Worm (Caenorhabditis elegans): ENCODE data around the gene C39B10.7.

Gene C39B10.7

DNA sequence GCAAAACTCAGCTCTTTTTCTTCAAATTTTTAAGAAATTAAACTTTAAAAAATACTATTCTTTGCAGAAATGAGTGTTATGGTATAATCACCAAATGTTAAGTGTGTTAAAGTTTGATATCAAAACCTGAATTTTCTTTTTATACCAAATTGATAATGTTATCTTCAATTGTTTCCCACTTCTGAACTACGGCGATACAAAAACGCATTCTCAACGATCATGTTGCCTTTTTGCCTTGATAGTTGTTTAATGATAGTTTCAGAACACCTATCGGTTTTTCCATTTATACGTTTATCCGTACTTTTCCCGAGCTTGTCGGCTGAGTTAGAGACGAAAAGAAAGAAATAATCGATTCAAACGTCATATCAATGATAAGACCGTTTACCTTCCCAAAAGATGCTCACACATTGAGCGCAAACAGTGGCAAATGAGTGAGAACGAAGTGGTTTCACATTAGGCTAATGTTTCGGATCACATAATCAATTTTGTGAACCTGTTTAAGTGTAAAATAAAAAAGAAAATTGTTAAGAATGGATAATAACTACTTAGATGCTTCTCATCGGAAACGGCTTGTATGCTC lies 1.6 kb upstream of the C39B10.7 start, which contains the start of gene elt-4:
Gene elt-4, plus strand, starts transcription at position 530 of the 580 bp plus-strand sequence.
- TF ChIP-seq mab-5 (tag; optimal IDR thresholded peaks at IDR 0.05) = no peak
- TF ChIP-seq unc-62 (GFP tag; optimal IDR thresholded peaks at IDR 0.05) = no peak
- TF ChIP-seq snpc-4 (tag; optimal IDR thresholded peaks at IDR 0.05) = no peak
- no peak for TF ChIP-seq cnd-1 (tag; optimal IDR thresholded peaks at IDR 0.05)
- TF ChIP-seq sem-2 (GFP tag; optimal IDR thresholded peaks at IDR 0.05) = no peak
- no peak for TF ChIP-seq elt-1 (tag; optimal IDR thresholded peaks at IDR 0.05; ENCODE audit: borderline replicate concordance, insufficient read depth)
- no peak for TF ChIP-seq ztf-11 (tag; optimal IDR thresholded peaks at IDR 0.05)
- no peak for TF ChIP-seq elt-3 (tag; optimal IDR thresholded peaks at IDR 0.05)
- TF ChIP-seq nhr-76 (tag; optimal IDR thresholded peaks at IDR 0.05) = no peak
- TF ChIP-seq zip-8 (tag; optimal IDR thresholded peaks at IDR 0.05) = no peak
- no peak for TF ChIP-seq mls-2 (tag; optimal IDR thresholded peaks at IDR 0.05)

DNA sequence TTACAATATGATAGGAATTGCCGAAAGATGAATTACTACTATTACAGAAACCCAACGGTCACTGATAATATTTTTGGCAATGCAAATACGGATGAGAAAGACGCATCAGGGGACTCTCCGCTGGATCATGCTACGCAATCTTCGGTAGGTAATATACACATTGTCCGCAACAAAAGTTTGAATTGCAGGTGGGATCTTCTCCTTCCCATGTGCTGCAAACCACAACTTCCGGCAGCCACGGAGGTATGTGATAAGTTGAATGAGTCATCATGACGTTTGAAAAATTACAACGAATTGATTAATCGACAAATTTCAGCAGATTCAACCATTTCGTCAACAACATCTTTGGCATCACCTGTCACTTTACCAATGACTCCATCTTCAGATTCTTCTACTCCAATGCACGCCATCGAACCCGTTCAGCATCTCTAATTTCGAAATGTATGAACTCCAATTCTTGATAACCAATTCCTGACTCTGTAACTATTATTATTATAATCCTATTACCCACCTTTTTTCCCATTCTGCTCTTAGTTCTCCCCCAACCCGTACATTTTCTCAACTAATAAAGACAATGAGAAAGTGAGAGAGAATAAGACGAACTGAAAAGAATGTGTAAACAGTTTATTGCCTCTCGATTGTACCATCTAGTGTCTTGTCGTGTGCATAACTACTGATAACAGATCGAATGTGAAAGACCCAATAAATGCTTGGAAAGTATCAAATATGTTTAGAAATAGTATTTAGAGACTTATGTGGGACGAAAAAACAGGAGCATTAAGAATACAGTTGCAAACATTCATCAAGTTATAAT lies 706 bp downstream of the C39B10.7 start:
- TF ChIP-seq cnd-1 (tag; optimal IDR thresholded peaks at IDR 0.05) = no peak
- no peak for TF ChIP-seq lin-32 (GFP tag; optimal IDR thresholded peaks at IDR 0.05)
- no peak for TF ChIP-seq tbx-8 (GFP tag; optimal IDR thresholded peaks at IDR 0.05)
- TF ChIP-seq mab-5 (tag; optimal IDR thresholded peaks at IDR 0.05) = no peak
- no peak for TF ChIP-seq ceh-43 (GFP tag; optimal IDR thresholded peaks at IDR 0.05)
- TF ChIP-seq ceh-39 (tag; optimal IDR thresholded peaks at IDR 0.05) = no peak
- TF ChIP-seq nhr-76 (tag; optimal IDR thresholded peaks at IDR 0.05) = no peak
- TF ChIP-seq ces-1 (GFP tag; optimal IDR thresholded peaks at IDR 0.05) = no peak
- no peak for TF ChIP-seq blmp-1 (tag; optimal IDR thresholded peaks at IDR 0.05)
- no peak for TF ChIP-seq unc-120 (tag; optimal IDR thresholded peaks at IDR 0.05; ENCODE audit: poor library complexity, severe bottlenecking)
- no peak for TF ChIP-seq hlh-1 (tag; optimal IDR thresholded peaks at IDR 0.05)
- no peak for TF ChIP-seq elt-1 (tag; optimal IDR thresholded peaks at IDR 0.05; ENCODE audit: borderline replicate concordance, insufficient read depth)
- TF ChIP-seq nhr-12 (tag; optimal IDR thresholded peaks at IDR 0.05) = no peak
- no peak for TF ChIP-seq mep-1 (tag; optimal IDR thresholded peaks at IDR 0.05)

DNA sequence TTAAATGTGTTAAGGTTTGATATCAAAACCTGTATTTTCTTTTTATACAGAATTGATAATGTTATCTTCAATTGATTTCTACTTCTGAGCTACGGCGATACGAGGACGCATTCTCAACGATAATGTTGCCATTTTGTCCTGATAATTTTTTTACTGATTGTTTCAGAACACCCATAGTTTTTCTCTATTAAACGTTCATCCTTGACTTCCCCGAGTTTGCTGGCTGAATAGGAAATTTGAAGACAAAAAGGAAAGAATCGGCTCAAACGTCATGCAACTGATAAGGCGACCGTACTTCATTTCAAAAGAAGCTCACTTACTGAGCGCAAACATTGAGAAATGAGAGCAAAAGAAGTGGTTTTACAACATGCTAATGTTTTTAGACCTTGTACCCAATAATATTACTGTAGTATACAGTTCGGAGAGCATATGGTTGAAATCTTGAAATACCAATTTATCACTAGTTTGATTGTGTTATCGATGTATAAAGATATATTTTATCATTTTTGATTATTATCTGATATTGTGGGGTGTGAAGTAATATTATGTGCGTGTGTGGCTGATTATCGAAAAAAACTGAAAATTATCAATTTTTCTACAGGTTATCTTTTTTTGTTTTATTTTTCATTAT lies 2.5 kb downstream of the C39B10.7 start:
- TF ChIP-seq blmp-1 (tag; optimal IDR thresholded peaks at IDR 0.05) = no peak
- TF ChIP-seq nhr-28 (tag; optimal IDR thresholded peaks at IDR 0.05) = no peak
- no peak for TF ChIP-seq mep-1 (tag; optimal IDR thresholded peaks at IDR 0.05)
- no peak for TF ChIP-seq sptf-1 (tag; optimal IDR thresholded peaks at IDR 0.05)
- no peak for TF ChIP-seq zip-8 (tag; optimal IDR thresholded peaks at IDR 0.05)
- no peak for TF ChIP-seq ham-2 (GFP tag; optimal IDR thresholded peaks at IDR 0.05)
- TF ChIP-seq flh-1 (GFP tag; optimal IDR thresholded peaks at IDR 0.05) = no peak
- TF ChIP-seq elt-3 (tag; optimal IDR thresholded peaks at IDR 0.05) = no peak
- no peak for TF ChIP-seq hlh-1 (tag; optimal IDR thresholded peaks at IDR 0.05)
- no peak for TF ChIP-seq elt-1 (tag; optimal IDR thresholded peaks at IDR 0.05; ENCODE audit: borderline replicate concordance, insufficient read depth)

- TF ChIP-seq ceh-43 (GFP tag; optimal IDR thresholded peaks at IDR 0.05) = no peak
- no peak for TF ChIP-seq lin-32 (GFP tag; optimal IDR thresholded peaks at IDR 0.05)
- TF ChIP-seq hlh-1 (tag; optimal IDR thresholded peaks at IDR 0.05) = no peak
- no peak for TF ChIP-seq ces-1 (GFP tag; optimal IDR thresholded peaks at IDR 0.05)
- no peak for TF ChIP-seq M03D4.4 (tag; optimal IDR thresholded peaks at IDR 0.05)
- TF ChIP-seq bed-3 (GFP tag; optimal IDR thresholded peaks at IDR 0.05) = no peak
- no peak for TF ChIP-seq mls-2 (tag; optimal IDR thresholded peaks at IDR 0.05)
- no peak for TF ChIP-seq unc-39 (tag; optimal IDR thresholded peaks at IDR 0.05)
- TF ChIP-seq ham-2 (GFP tag; optimal IDR thresholded peaks at IDR 0.05) = no peak
- no peak for TF ChIP-seq ceh-83 (GFP tag; optimal IDR thresholded peaks at IDR 0.05)
- TF ChIP-seq elt-3 (tag; optimal IDR thresholded peaks at IDR 0.05) = no peak
- TF ChIP-seq cnd-1 (tag; optimal IDR thresholded peaks at IDR 0.05) = no peak
- no peak for TF ChIP-seq zip-8 (tag; optimal IDR thresholded peaks at IDR 0.05)
- no peak for TF ChIP-seq sem-2 (GFP tag; optimal IDR thresholded peaks at IDR 0.05)
- TF ChIP-seq pha-4 (tag; optimal IDR thresholded peaks at IDR 0.05) = no peak
- no peak for TF ChIP-seq mab-5 (tag; optimal IDR thresholded peaks at IDR 0.05)
- no peak for TF ChIP-seq snpc-4 (tag; optimal IDR thresholded peaks at IDR 0.05)
- TF ChIP-seq nhr-237 (tag; optimal IDR thresholded peaks at IDR 0.05) = no peak
- no peak for TF ChIP-seq lsy-2 (tag; optimal IDR thresholded peaks at IDR 0.05)
Observed at ce11 chrX:10480563-10481290, 4.1 kb downstream of the C39B10.7 start, which contains the start of gene elt-2. TSS of gene elt-2 (plus strand) at chrX:10481240.
